Fruit fly (Drosophila melanogaster) whole organism, prepupa: ENCODE results near the gene CG34273.

Experiments
- CG1621 ChIP-seq: fragments of 200-800 bp; sonication (Bioruptor generic); optimal IDR thresholded peaks from 3 replicates; lab custom pipeline; 2018; ENCODE audit warnings: missing biosample characterization, mild to moderate bottlenecking, missing genetic modification characterization
- CG3032 ChIP-seq: fragments of 200-800 bp; optimal IDR thresholded peaks from 2 replicates; lab custom pipeline; 2019; ENCODE audit warnings: missing biosample characterization, mild to moderate bottlenecking, missing genetic modification characterization, moderate library complexity
- CG6163 ChIP-seq: fragments of 200-800 bp; sonication (Bioruptor generic); IDR thresholded peaks from 3 replicates; pipeline ENCODE4 v1.3.6; 2022; ENCODE audit warnings: missing biosample characterization, missing genetic modification characterization
- Ets96B ChIP-seq: fragments of 200-800 bp; optimal IDR thresholded peaks from 2 replicates; lab custom pipeline; 2019; ENCODE audit warnings: missing biosample characterization, mild to moderate bottlenecking, missing genetic modification characterization, moderate library complexity
- Hr38 ChIP-seq: sonication (Bioruptor generic); optimal IDR thresholded peaks from 2 replicates; lab custom pipeline; 2016; ENCODE audit warnings: missing biosample characterization, missing genetic modification characterization
- achi ChIP-seq: fragments of 200-800 bp; sonication (Bioruptor generic); optimal IDR thresholded peaks from 3 replicates; lab custom pipeline; 2016; ENCODE audit warnings: missing biosample characterization, missing genetic modification characterization
- spab ChIP-seq: fragments of 200-800 bp; sonication (Bioruptor generic); optimal IDR thresholded peaks from 2 replicates; lab custom pipeline; 2017; ENCODE audit warnings: missing biosample characterization, mild to moderate bottlenecking, missing genetic modification characterization, missing genetic modification reagents

dm6 chr3R:14558383-14558883, 41.6 kb downstream of the CG34273 start:
- TF ChIP-seq CG6163 (GFP tag; lab: Robert Waterston, UW) (peak; percentile 76; the same call in 2 of the 3 replicates), Ets96B (tag; lab: Kevin White, UChicago) (peak; percentile 73), spab (GFP tag; lab: Kevin White, UChicago) (peak; percentile 31), CG1621 (tag; lab: Kevin White, UChicago) (peak; percentile 52), achi (GFP tag; lab: Kevin White, UChicago) (peak; percentile 67), CG3032 (tag; lab: Kevin White, UChicago) (peak; percentile 58), Hr38 (no peak)
